Worm (Caenorhabditis elegans) whole organism, mixed stage, embryonic: ENCODE data around the gene ZC376.8.

Experiments used
- bed-3 ChIP-seq: fragments of 200-800 bp; sonication (Bioruptor generic); optimal IDR thresholded peaks from 3 replicates; lab custom pipeline; 2018; ENCODE audit warnings: mild to moderate bottlenecking, missing genetic modification characterization, moderate library complexity, missing compliant biosample characterization
- elt-1 ChIP-seq: sonication (generic microtip); optimal IDR thresholded peaks from 2 replicates; lab custom pipeline; 2017; ENCODE audit warnings: missing genetic modification characterization, mild to moderate bottlenecking, missing compliant biosample characterization, antibody characterized with exemption, moderate library complexity, borderline replicate concordance; ENCODE audit not compliant: insufficient read depth
- elt-3 ChIP-seq: fragments of 150-350 bp; optimal IDR thresholded peaks from 2 replicates; lab custom pipeline; 2014; ENCODE audit warnings: missing biosample characterization, missing genetic modification characterization
- lsy-2 ChIP-seq: fragments of 150-350 bp; optimal IDR thresholded peaks from 2 replicates; lab custom pipeline; 2014; ENCODE audit warnings: missing biosample characterization, missing genetic modification characterization
- nhr-28 ChIP-seq: fragments of 150-350 bp; optimal IDR thresholded peaks from 2 replicates; lab custom pipeline; 2014; ENCODE audit warnings: missing biosample characterization, missing genetic modification characterization
- snpc-4 ChIP-seq: fragments of 150-350 bp; optimal IDR thresholded peaks from 2 replicates; lab custom pipeline; 2014; ENCODE audit warnings: missing biosample characterization, missing genetic modification characterization
- unc-62 ChIP-seq: fragments of 150-350 bp; optimal IDR thresholded peaks from 2 replicates; lab custom pipeline; 2014; ENCODE audit warnings: missing biosample characterization, missing genetic modification reagents, missing genetic modification characterization

ce11 chrV:14136152-14136551 lies 43.9 kb upstream of the ZC376.8 start:
- TF ChIP-seq snpc-4: no peak
- peak; percentile 64 for TF ChIP-seq unc-62 (GFP tag; lab: Kevin White, UChicago)
- no peak for TF ChIP-seq nhr-28 (tag; lab: Kevin White, UChicago)
- no peak for TF ChIP-seq elt-1 (tag; lab: Kevin White, UChicago)
- TF ChIP-seq lsy-2 (tag; lab: Kevin White, UChicago): peak; percentile 41
- TF ChIP-seq bed-3 (GFP tag; lab: Kevin White, UChicago): no peak
- TF ChIP-seq elt-3 (tag; lab: Kevin White, UChicago): no peak
